Worm (Caenorhabditis elegans): ENCODE data around the gene lap-2.

The lap-2 gene

DNA sequence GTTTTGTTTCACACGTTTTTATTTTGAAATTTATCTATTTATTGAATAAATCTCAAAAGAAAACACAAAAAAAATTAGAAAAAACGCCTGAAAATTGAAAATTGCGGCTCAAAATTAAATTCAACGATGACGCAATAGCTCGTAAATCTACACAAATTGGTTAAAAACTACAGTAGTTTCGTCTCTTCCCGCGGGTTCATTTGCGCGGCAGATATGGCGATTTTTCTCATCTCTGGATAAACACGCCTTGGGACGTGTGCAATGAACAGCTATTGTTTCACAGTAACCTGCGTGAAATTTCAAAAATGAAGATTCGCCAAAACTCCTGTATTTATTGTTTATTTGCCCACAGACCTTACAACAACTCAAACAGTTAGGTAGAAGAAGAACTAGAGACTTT lies 34.2 kb upstream of the lap-2 start (continued):
- no peak for TF ChIP-seq F39B2.1 (GFP tag; IDR thresholded peaks at IDR 0.05)
- TF ChIP-seq nhr-27 (tag; optimal IDR thresholded peaks at IDR 0.05): no peak
- TF ChIP-seq ekl-4 (GFP tag; IDR thresholded peaks at IDR 0.05): no peak
- TF ChIP-seq ccch-3 (GFP tag; optimal IDR thresholded peaks at IDR 0.05): no peak
- TF ChIP-seq rcor-1 (GFP tag; IDR thresholded peaks at IDR 0.05): no peak
- peak; percentile 24 for TF ChIP-seq efl-1 (GFP tag; optimal IDR thresholded peaks at IDR 0.05)
- peak; percentile 73 for TF ChIP-seq lsl-1 (GFP tag; optimal IDR thresholded peaks at IDR 0.05)
- TF ChIP-seq C06A6.2 (GFP tag; conservative IDR thresholded peaks at IDR 0.05): no peak
- TF ChIP-seq nfyb-1 (GFP tag; IDR thresholded peaks at IDR 0.05): no peak

DNA sequence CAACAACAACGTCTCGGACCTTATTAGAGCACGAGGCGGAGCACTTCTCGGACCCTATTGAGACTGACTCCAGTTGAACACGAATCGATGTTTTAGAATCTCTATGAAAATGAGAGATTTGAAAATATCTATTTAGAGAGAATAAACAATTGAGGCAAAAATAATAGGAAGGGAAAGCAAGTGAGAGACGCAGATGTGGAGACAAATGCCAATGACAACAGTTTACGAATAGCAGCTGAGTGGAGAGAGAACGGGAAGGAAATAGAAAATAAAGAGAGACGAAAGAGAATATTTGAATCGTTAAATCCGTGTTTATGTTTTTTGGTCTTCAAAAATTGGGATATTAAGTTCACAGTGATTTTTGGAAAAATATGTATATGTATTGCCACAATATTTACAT lies 33.7 kb upstream of the lap-2 start:
- no peak for TF ChIP-seq Y53G8AR.9 (GFP tag; conservative IDR thresholded peaks at IDR 0.05)
- TF ChIP-seq unc-130 (GFP tag; optimal IDR thresholded peaks at IDR 0.05): no peak
- TF ChIP-seq nhr-80 (tag; optimal IDR thresholded peaks at IDR 0.05): peak; percentile 13
- peak; percentile 54; the same call in 1 of the 2 replicates for TF ChIP-seq hmg-1.2 (GFP tag; IDR thresholded peaks at IDR 0.05)
- TF ChIP-seq bed-2 (GFP tag; IDR thresholded peaks at IDR 0.05): no peak

DNA sequence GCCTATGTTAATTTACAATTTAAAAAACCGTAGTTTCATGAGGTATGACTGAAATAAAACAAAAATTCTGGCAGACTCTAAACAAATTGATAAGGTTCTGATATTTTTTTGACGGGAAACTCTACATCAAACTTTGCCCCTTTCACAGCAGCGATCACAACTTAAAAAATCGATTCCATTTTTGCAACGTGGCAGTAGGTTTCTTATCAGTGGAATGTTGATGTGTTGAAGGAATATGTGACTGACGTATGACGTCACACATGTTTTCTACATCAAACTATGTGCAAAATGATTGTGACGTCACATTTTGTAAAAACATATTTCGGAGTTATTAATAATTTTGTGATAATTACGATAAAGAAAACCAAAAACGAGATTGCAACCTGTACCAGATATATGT lies 31.6 kb upstream of the lap-2 start:
- TF ChIP-seq atf-7 (tag; optimal IDR thresholded peaks at IDR 0.05) (peak; percentile 87), nhr-80 (tag; optimal IDR thresholded peaks at IDR 0.05) (peak; percentile 69), unc-62 (GFP tag; optimal IDR thresholded peaks at IDR 0.05) (peak; percentile 22), let-607 (tag; optimal IDR thresholded peaks at IDR 0.05) (peak; percentile 58 to 92), K11D2.4 (GFP tag; IDR thresholded peaks at IDR 0.05) (no peak), ceh-58 (GFP tag; IDR thresholded peaks at IDR 0.05) (no peak), tbp1 (GFP tag; optimal IDR thresholded peaks at IDR 0.05) (peak; percentile 1), cebp-1 (GFP tag; IDR thresholded peaks at IDR 0.05) (no peak), cebp-1 (tag; optimal IDR thresholded peaks at IDR 0.05) (peak; percentile 23)

ce11 chrV:13013158-13013557 lies 30.4 kb upstream of the lap-2 start, which contains the start of gene try-10:
TSS of gene try-10 (minus strand) at chrV:13013258.
- TF ChIP-seq lsl-1 (GFP tag; optimal IDR thresholded peaks at IDR 0.05): no peak
- no peak for TF ChIP-seq ceh-79 (tag; optimal IDR thresholded peaks at IDR 0.05)
- no peak for TF ChIP-seq hmg-20 (GFP tag; IDR thresholded peaks at IDR 0.05)
- no peak for TF ChIP-seq Y53G8AR.9 (GFP tag; conservative IDR thresholded peaks at IDR 0.05)
- TF ChIP-seq fkh-3 (tag; optimal IDR thresholded peaks at IDR 0.05): no peak
- TF ChIP-seq ccch-3 (GFP tag; optimal IDR thresholded peaks at IDR 0.05): no peak
- TF ChIP-seq chd-7 (tag; optimal IDR thresholded peaks at IDR 0.05): no peak
- no peak for TF ChIP-seq ceh-91 (GFP tag; IDR thresholded peaks at IDR 0.05)
- no peak for TF ChIP-seq hrde-1 (tag; optimal IDR thresholded peaks at IDR 0.05; ENCODE audit: borderline replicate concordance)
- TF ChIP-seq ets-4 (GFP tag; optimal IDR thresholded peaks at IDR 0.05): no peak
- TF ChIP-seq tbx-9 (tag; optimal IDR thresholded peaks at IDR 0.05; ENCODE audit: borderline replicate concordance): no peak
- TF ChIP-seq T26A5.8 (tag; optimal IDR thresholded peaks at IDR 0.05): no peak
- no peak for TF ChIP-seq egrh-3 (GFP tag; IDR thresholded peaks at IDR 0.05)
- no peak for TF ChIP-seq F22D6.2 (tag; optimal IDR thresholded peaks at IDR 0.05)
- no peak for TF ChIP-seq madf-10 (tag; optimal IDR thresholded peaks at IDR 0.05)
- no peak for TF ChIP-seq sptf-2 (GFP tag; optimal IDR thresholded peaks at IDR 0.05)
- no peak for TF ChIP-seq aptf-2 (GFP tag; conservative IDR thresholded peaks at IDR 0.05)

Data from whole organism, young adult.